Fruit fly (Drosophila melanogaster): Measurements from ENCODE around the gene CG3638.
A peak's percentile ranks its signal among the peaks of the same experiment; 100 is the strongest.

CG3638 gene

dm6 chrX:1236475-1236874 lies at the start of gene CG3638 (continued):
- TF ChIP-seq psq (GFP tag; optimal IDR thresholded peaks at IDR 0.05) (peak; percentile 40), MESR4 (GFP tag; optimal IDR thresholded peaks at IDR 0.05) (peak; percentile 87), HLH4C (GFP tag; IDR thresholded peaks at IDR 0.05; ENCODE audit: partially characterized antibody) (peak; percentile 71), insv (GFP tag; optimal IDR thresholded peaks at IDR 0.05) (peak in 1 of 2 experiments; percentile 39), Optix (GFP tag; IDR thresholded peaks at IDR 0.05) (no peak), ttk (GFP tag; IDR thresholded peaks at IDR 0.05) (no peak), B-H2 (GFP tag; optimal IDR thresholded peaks at IDR 0.05) (no peak), Stat92E (GFP tag; optimal IDR thresholded peaks at IDR 0.05) (no peak), CG10267 (tag; optimal IDR thresholded peaks at IDR 0.05) (peak; percentile 63), Xrp1 (GFP tag; IDR thresholded peaks at IDR 0.05) (no peak), Atf3 (GFP tag; optimal IDR thresholded peaks at IDR 0.05) (peak; percentile 60), ewg (GFP tag; optimal IDR thresholded peaks at IDR 0.05) (no peak), hb (GFP tag; IDR thresholded peaks at IDR 0.05; ENCODE audit: partially characterized antibody) (peak; percentile 54), CG9609 (GFP tag; optimal IDR thresholded peaks at IDR 0.05) (peak; percentile 16), Rx (GFP tag; IDR thresholded peaks at IDR 0.05) (no peak), sqz (GFP tag; optimal IDR thresholded peaks at IDR 0.05) (no peak), toy (GFP tag; IDR thresholded peaks at IDR 0.05) (no peak), CG13894 (tag; optimal IDR thresholded peaks at IDR 0.05) (peak; percentile 98), CG9876 (GFP tag; optimal IDR thresholded peaks at IDR 0.05) (peak; percentile 24), tx (GFP tag; optimal IDR thresholded peaks at IDR 0.05) (peak; percentile 40), NfI (GFP tag; optimal IDR thresholded peaks at IDR 0.05) (peak; percentile 16), Bdp1 (GFP tag; optimal IDR thresholded peaks at IDR 0.05) (peak; percentile 34), CG4404 (GFP tag; IDR thresholded peaks at IDR 0.05) (no peak), CG9932 (GFP tag; IDR thresholded peaks at IDR 0.05) (peak; percentile 67), ranshi (GFP tag; IDR thresholded peaks at IDR 0.05) (no peak), Nf-YC (tag; optimal IDR thresholded peaks at IDR 0.05) (peak; percentile 3), CG3847 (GFP tag; IDR thresholded peaks at IDR 0.05) (peak; percentile 36; the same call in 1 of the 2 replicates), schlank (tag; optimal IDR thresholded peaks at IDR 0.05) (no peak), CG4854 (GFP tag; optimal IDR thresholded peaks at IDR 0.05) (no peak), CG32767 (GFP tag; IDR thresholded peaks at IDR 0.05) (no peak), bab2 (GFP tag; optimal IDR thresholded peaks at IDR 0.05) (peak; percentile 6), CG4617 (GFP tag; optimal IDR thresholded peaks at IDR 0.05; ENCODE audit: borderline replicate concordance) (peak; percentile 67), CG2199 (GFP tag; IDR thresholded peaks at IDR 0.05) (no peak), C15 (GFP tag; IDR thresholded peaks at IDR 0.05) (no peak), sens (GFP tag) (peak; percentile 81), inv (GFP tag; IDR thresholded peaks at IDR 0.05; ENCODE audit: partially characterized antibody) (peak; percentile 61; the same call in 1 of the 2 replicates), CG8765 (GFP tag; IDR thresholded peaks at IDR 0.05) (no peak), slbo (GFP tag; IDR thresholded peaks at IDR 0.05) (peak; percentile 58), CG17359 (tag; optimal IDR thresholded peaks at IDR 0.05) (no peak), CHES-1-like (GFP tag; optimal IDR thresholded peaks at IDR 0.05) (peak; percentile 10), Dp (GFP tag; optimal IDR thresholded peaks at IDR 0.05) (peak; percentile 65), gro (GFP tag; optimal IDR thresholded peaks at IDR 0.05) (peak; percentile 52), CG12104 (GFP tag; optimal IDR thresholded peaks at IDR 0.05) (no peak), CG6654 (GFP tag; optimal IDR thresholded peaks at IDR 0.05) (no peak), HLHmδ (GFP tag; optimal IDR thresholded peaks at IDR 0.05) (no peak), CG16813 (GFP tag; IDR thresholded peaks at IDR 0.05; ENCODE audit: partially characterized antibody) (peak; percentile 77), Hand (GFP tag; optimal IDR thresholded peaks at IDR 0.05) (no peak), emc (GFP tag; optimal IDR thresholded peaks at IDR 0.05) (no peak), h (optimal IDR thresholded peaks at IDR 0.05) (no peak), CG30403 (GFP tag; optimal IDR thresholded peaks at IDR 0.05) (peak; percentile 17), CG17829 (tag; optimal IDR thresholded peaks at IDR 0.05) (peak; percentile 60), eyg (GFP tag; optimal IDR thresholded peaks at IDR 0.05) (no peak)

All from whole organism, embryonic.